Worm (Caenorhabditis elegans): ENCODE measurements around the gene tbce-1.

Gene tbce-1

ce11 chrIV:8339636-8340035 lies 45.1 kb downstream of the tbce-1 start, which contains the start of gene lgc-6:
lgc-6 (plus strand) TSS chrIV:8339936.
- TF ChIP-seq ceh-16 (tag; optimal IDR thresholded peaks at IDR 0.05) = no peak
- no peak for TF ChIP-seq sea-2 (GFP tag; optimal IDR thresholded peaks at IDR 0.05)
- TF ChIP-seq ama-1 (optimal IDR thresholded peaks at IDR 0.05) = no peak
- TF ChIP-seq lin-39 (tag; optimal IDR thresholded peaks at IDR 0.05) = no peak
- TF ChIP-seq pha-4 (tag; optimal IDR thresholded peaks at IDR 0.05) = no peak

- TF ChIP-seq nhr-28 (tag; optimal IDR thresholded peaks at IDR 0.05) (no peak), elt-1 (tag; optimal IDR thresholded peaks at IDR 0.05) (no peak), ceh-82 (tag; optimal IDR thresholded peaks at IDR 0.05) (no peak), hmg-11 (tag; optimal IDR thresholded peaks at IDR 0.05) (no peak), fos-1 (tag; optimal IDR thresholded peaks at IDR 0.05) (no peak), elt-3 (tag; optimal IDR thresholded peaks at IDR 0.05) (no peak), tbx-2 (tag; optimal IDR thresholded peaks at IDR 0.05) (no peak), zag-1 (tag; optimal IDR thresholded peaks at IDR 0.05) (no peak), ztf-4 (tag; optimal IDR thresholded peaks at IDR 0.05) (no peak), nhr-237 (tag; optimal IDR thresholded peaks at IDR 0.05) (no peak), R02D3.7 (tag; optimal IDR thresholded peaks at IDR 0.05) (no peak), aly-2 (tag; optimal IDR thresholded peaks at IDR 0.05) (no peak), nhr-23 (tag; optimal IDR thresholded peaks at IDR 0.05) (no peak), mml-1 (tag; optimal IDR thresholded peaks at IDR 0.05) (no peak)
Observed at ce11 chrIV:8342385-8342784, 47.9 kb downstream of the tbce-1 start, which contains the start of gene lgc-5. lgc-5 (plus strand) TSS chrIV:8342685.

ce11 chrIV:8345518-8345917 lies 51.0 kb downstream of the tbce-1 start, which contains the start of gene F17E9.5:
F17E9.5 (plus strand) TSS chrIV:8345818.
- no peak for TF ChIP-seq elt-2 (tag; optimal IDR thresholded peaks at IDR 0.05)
- no peak for TF ChIP-seq fos-1 (tag; optimal IDR thresholded peaks at IDR 0.05)
- TF ChIP-seq unc-62 (GFP tag; optimal IDR thresholded peaks at IDR 0.05) = no peak
- no peak for TF ChIP-seq tbx-2 (tag; optimal IDR thresholded peaks at IDR 0.05)
